Fruit fly (Drosophila melanogaster) whole organism, prepupa: ENCODE results near the gene CG7110.

ENCODE experiments used
- Blimp-1 ChIP-seq: fragments of 200-800 bp; sonication (Bioruptor generic); optimal IDR thresholded peaks from 3 replicates; lab custom pipeline; 2017; ENCODE audit warnings: missing biosample characterization, missing genetic modification characterization, mild to moderate bottlenecking, moderate library complexity, missing genetic modification reagents
- CG10631 ChIP-seq: fragments of 200-800 bp; sonication (Bioruptor generic); optimal IDR thresholded peaks from 2 replicates; lab custom pipeline; 2016; ENCODE audit warnings: missing biosample characterization, missing genetic modification characterization
- CG11294 ChIP-seq: fragments of 200-800 bp; sonication (Bioruptor generic); IDR thresholded peaks from 2 replicates; pipeline ENCODE4 v1.3.6; 2022; ENCODE audit warnings: missing biosample characterization, missing genetic modification characterization
- CG11762 ChIP-seq: fragments of 200-800 bp; sonication (Bioruptor generic); optimal IDR thresholded peaks from 3 replicates; lab custom pipeline; 2016; ENCODE audit warnings: missing biosample characterization, missing genetic modification characterization; ENCODE audit not compliant: insufficient read depth
- CG11902 ChIP-seq: fragments of 200-800 bp; sonication (Bioruptor generic); optimal IDR thresholded peaks from 3 replicates; lab custom pipeline; 2016; ENCODE audit warnings: missing biosample characterization, missing genetic modification characterization
- CG15336 ChIP-seq: fragments of 200-800 bp; sonication (Bioruptor generic); IDR thresholded peaks from 2 replicates; pipeline ENCODE4 v1.3.6; 2022; ENCODE audit warnings: missing biosample characterization, missing genetic modification characterization
- CG16779 ChIP-seq: fragments of 200-800 bp; sonication (Bioruptor generic); optimal IDR thresholded peaks from 3 replicates; lab custom pipeline; 2017; ENCODE audit warnings: missing biosample characterization, mild to moderate bottlenecking, missing genetic modification characterization
- CG31627 ChIP-seq: fragments of 200-800 bp; sonication (Bioruptor generic); optimal IDR thresholded peaks from 3 replicates; lab custom pipeline; 2016; ENCODE audit warnings: missing biosample characterization, missing genetic modification characterization
- CG32006 ChIP-seq: fragments of 200-800 bp; sonication (Bioruptor generic); optimal IDR thresholded peaks from 3 replicates; lab custom pipeline; 2017; ENCODE audit warnings: missing biosample characterization, mild to moderate bottlenecking, missing genetic modification characterization
- CG34406 ChIP-seq: fragments of 200-800 bp; sonication (Bioruptor generic); optimal IDR thresholded peaks from 3 replicates; lab custom pipeline; 2016; ENCODE audit warnings: missing biosample characterization, missing genetic modification characterization
- CG3919 ChIP-seq: fragments of 200-800 bp; sonication (Bioruptor generic); optimal IDR thresholded peaks from 3 replicates; lab custom pipeline; 2016; ENCODE audit warnings: missing biosample characterization, missing genetic modification characterization
- CG4318 ChIP-seq: fragments of 200-800 bp; sonication (Bioruptor generic); optimal IDR thresholded peaks from 3 replicates; lab custom pipeline; 2017; ENCODE audit warnings: missing biosample characterization, mild to moderate bottlenecking, missing genetic modification characterization
- CG6808 ChIP-seq: fragments of 200-800 bp; sonication (Bioruptor generic); optimal IDR thresholded peaks from 3 replicates; lab custom pipeline; 2017; ENCODE audit warnings: missing biosample characterization, missing genetic modification characterization, mild to moderate bottlenecking, moderate library complexity, missing genetic modification reagents
- CG7368 ChIP-seq: fragments of 200-800 bp; sonication (Bioruptor generic); optimal IDR thresholded peaks from 3 replicates; lab custom pipeline; 2016; ENCODE audit warnings: missing biosample characterization, missing genetic modification characterization
- CG8119 ChIP-seq: fragments of 200-800 bp; sonication (Bioruptor generic); IDR thresholded peaks from 3 replicates; pipeline ENCODE4 v1.3.6; 2022; ENCODE audit warnings: missing biosample characterization, missing genetic modification characterization
- CG9139 ChIP-seq: fragments of 200-800 bp; sonication (Bioruptor generic); optimal IDR thresholded peaks from 3 replicates; lab custom pipeline; 2017; ENCODE audit warnings: missing biosample characterization, mild to moderate bottlenecking, missing genetic modification characterization
- Eip75B ChIP-seq: fragments of 200-800 bp; sonication (Bioruptor generic); optimal IDR thresholded peaks from 3 replicates; lab custom pipeline; 2016; ENCODE audit warnings: missing biosample characterization, missing genetic modification characterization
- Eip78C ChIP-seq: fragments of 200-800 bp; sonication (Bioruptor generic); peaks from one replicate; lab custom pipeline; 2016; ENCODE audit warnings: missing biosample characterization, missing genetic modification characterization
- Ets21C ChIP-seq: fragments of 200-800 bp; sonication (Bioruptor generic); optimal IDR thresholded peaks from 3 replicates; lab custom pipeline; 2016; ENCODE audit warnings: missing biosample characterization, missing genetic modification characterization
- Ets96B ChIP-seq: fragments of 200-800 bp; optimal IDR thresholded peaks from 2 replicates; lab custom pipeline; 2019; ENCODE audit warnings: missing biosample characterization, mild to moderate bottlenecking, missing genetic modification characterization, moderate library complexity
- Gug ChIP-seq: fragments of 200-800 bp; sonication (Bioruptor generic); IDR thresholded peaks from 2 replicates; pipeline ENCODE4 v1.3.6; 2022; ENCODE audit warnings: missing biosample characterization, missing genetic modification characterization
- Hr38 ChIP-seq: sonication (Bioruptor generic); optimal IDR thresholded peaks from 2 replicates; lab custom pipeline; 2016; ENCODE audit warnings: missing biosample characterization, missing genetic modification characterization
- Hr39 ChIP-seq: fragments of 200-800 bp; sonication (Bioruptor generic); optimal IDR thresholded peaks from 2 replicates; lab custom pipeline; 2016; ENCODE audit warnings: missing biosample characterization, missing genetic modification characterization
- Lpt ChIP-seq: fragments of 200-800 bp; sonication (Bioruptor generic); optimal IDR thresholded peaks from 3 replicates; lab custom pipeline; 2016; ENCODE audit warnings: missing biosample characterization, missing genetic modification characterization
- Met ChIP-seq: fragments of 200-800 bp; sonication (Bioruptor generic); optimal IDR thresholded peaks from 3 replicates; lab custom pipeline; 2016; ENCODE audit warnings: missing biosample characterization, missing genetic modification characterization
- OdsH ChIP-seq: fragments of 200-800 bp; sonication (Bioruptor generic); optimal IDR thresholded peaks from 3 replicates; lab custom pipeline; 2016; ENCODE audit warnings: missing biosample characterization, missing genetic modification characterization
- Smox ChIP-seq: fragments of 200-800 bp; sonication (Bioruptor generic); optimal IDR thresholded peaks from 3 replicates; lab custom pipeline; 2016; ENCODE audit warnings: missing biosample characterization, missing genetic modification characterization
- Sox102F ChIP-seq: fragments of 200-800 bp; sonication (Bioruptor generic); optimal IDR thresholded peaks from 2 replicates; lab custom pipeline; 2016; ENCODE audit warnings: missing biosample characterization, mild to moderate bottlenecking, missing genetic modification characterization
- cyc ChIP-seq: fragments of 200-800 bp; sonication (Bioruptor generic); optimal IDR thresholded peaks from 3 replicates; lab custom pipeline; 2016; ENCODE audit warnings: missing biosample characterization, missing genetic modification characterization
- dac ChIP-seq: fragments of 200-800 bp; sonication (Bioruptor generic); optimal IDR thresholded peaks from 2 replicates; lab custom pipeline; 2017; ENCODE audit warnings: missing biosample characterization, mild to moderate bottlenecking, missing genetic modification characterization
- dsx ChIP-seq: fragments of 200-800 bp; optimal IDR thresholded peaks from 3 replicates; lab custom pipeline; 2019; ENCODE audit warnings: missing biosample characterization, mild to moderate bottlenecking, missing genetic modification characterization, moderate library complexity; ENCODE audit not compliant: poor library complexity, severe bottlenecking
- eg ChIP-seq: fragments of 200-800 bp; sonication (Bioruptor generic); IDR thresholded peaks from 3 replicates; pipeline ENCODE4 v1.3.6; 2022; ENCODE audit warnings: missing biosample characterization, missing genetic modification characterization
- fd59A ChIP-seq: fragments of 200-800 bp; sonication (Bioruptor generic); optimal IDR thresholded peaks from 2 replicates; lab custom pipeline; 2017; ENCODE audit warnings: missing biosample characterization, mild to moderate bottlenecking, missing genetic modification characterization, missing genetic modification reagents
- fd85E ChIP-seq: fragments of 200-800 bp; sonication (Bioruptor generic); optimal IDR thresholded peaks from 3 replicates; lab custom pipeline; 2016; ENCODE audit warnings: missing biosample characterization, missing genetic modification characterization
- fkh ChIP-seq: fragments of 200-800 bp; sonication (Bioruptor generic); optimal IDR thresholded peaks from 3 replicates; lab custom pipeline; 2017; ENCODE audit warnings: missing biosample characterization, mild to moderate bottlenecking, missing genetic modification characterization, moderate library complexity
- net ChIP-seq: fragments of 200-800 bp; sonication (Bioruptor generic); optimal IDR thresholded peaks from 3 replicates; lab custom pipeline; 2016; ENCODE audit warnings: missing biosample characterization, missing genetic modification characterization
- pdm3 ChIP-seq: fragments of 200-800 bp; sonication (Bioruptor generic); optimal IDR thresholded peaks from 3 replicates; lab custom pipeline; 2016; ENCODE audit warnings: missing biosample characterization, missing genetic modification characterization
- salr ChIP-seq, 2 experiments: fragments of 200-800 bp; sonication (Bioruptor generic); optimal IDR thresholded peaks; 3 replicates each; lab custom pipeline; 2016 to 2018; ENCODE audit warnings: missing biosample characterization in 2 of 2, missing genetic modification characterization in 2 of 2, mild to moderate bottlenecking in 1 of 2
- spab ChIP-seq: fragments of 200-800 bp; sonication (Bioruptor generic); optimal IDR thresholded peaks from 2 replicates; lab custom pipeline; 2017; ENCODE audit warnings: missing biosample characterization, mild to moderate bottlenecking, missing genetic modification characterization, missing genetic modification reagents
- topi ChIP-seq: fragments of 200-800 bp; sonication (Bioruptor generic); optimal IDR thresholded peaks from 3 replicates; lab custom pipeline; 2016; ENCODE audit warnings: missing biosample characterization, missing genetic modification characterization
- vri ChIP-seq: fragments of 200-800 bp; sonication (Bioruptor generic); optimal IDR thresholded peaks from 3 replicates; lab custom pipeline; 2016; ENCODE audit warnings: missing biosample characterization, mild to moderate bottlenecking, missing genetic modification characterization

The CG7110 gene

dm6 chr2L:13349237-13349902 is 49.4 kb upstream of the CG7110 start:
- TF ChIP-seq Eip78C (GFP tag; lab: Kevin White, UChicago) (peak; percentile 73), eg (GFP tag; lab: Robert Waterston, UW) (no peak)

DNA sequence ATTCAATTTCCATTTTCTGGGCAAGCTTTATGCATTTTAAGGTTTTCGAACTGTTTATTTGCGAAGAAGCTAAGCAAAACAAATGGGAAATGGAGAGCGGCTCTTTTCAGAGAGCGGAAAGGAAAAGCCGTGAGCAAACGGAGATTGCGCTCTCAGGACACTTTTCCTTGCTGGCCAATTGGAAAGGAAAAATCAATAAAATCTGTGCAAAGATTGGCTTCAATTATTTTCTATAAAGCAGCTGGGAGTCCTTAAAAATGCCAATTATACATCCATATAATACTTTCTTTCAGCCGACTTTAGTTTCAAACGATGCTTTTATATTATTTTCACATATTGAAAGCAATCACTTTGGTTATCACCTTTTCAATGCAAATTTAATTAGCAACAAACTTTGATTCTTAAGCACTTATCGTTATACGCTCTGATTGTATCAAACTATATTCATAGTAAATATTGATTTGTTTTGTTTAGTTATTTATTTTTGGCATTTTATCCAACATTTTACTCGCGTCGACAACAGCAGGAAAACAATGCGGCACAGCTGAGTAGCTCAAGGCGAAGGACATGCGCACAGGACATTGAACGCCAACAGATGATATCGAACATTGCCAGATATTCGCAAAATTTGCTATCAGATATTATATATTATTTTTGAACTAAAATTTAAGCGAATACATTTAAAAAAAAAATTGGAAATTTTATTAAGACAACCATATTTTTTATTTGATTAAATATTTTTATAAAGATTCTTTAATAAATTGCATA is 44.0 kb upstream of the CG7110 start, which contains the start of gene CG9395:
CG9395 (minus strand) TSS at position 494 of the 768 bp plus-strand sequence.
- TF ChIP-seq salr (GFP tag; optimal IDR thresholded peaks at IDR 0.05; lab: Kevin White, UChicago) (no peak), CG6808 (GFP tag; lab: Kevin White, UChicago) (no peak), CG32006 (no peak), Sox102F (no peak), Eip75B (GFP tag; lab: Kevin White, UChicago) (no peak), fd59A (no peak), Met (GFP tag; lab: Kevin White, UChicago) (no peak), CG31627 (no peak), pdm3 (no peak), CG3919 (no peak), Smox (GFP tag; lab: Kevin White, UChicago) (no peak), CG4318 (GFP tag; lab: Kevin White, UChicago) (no peak)

DNA sequence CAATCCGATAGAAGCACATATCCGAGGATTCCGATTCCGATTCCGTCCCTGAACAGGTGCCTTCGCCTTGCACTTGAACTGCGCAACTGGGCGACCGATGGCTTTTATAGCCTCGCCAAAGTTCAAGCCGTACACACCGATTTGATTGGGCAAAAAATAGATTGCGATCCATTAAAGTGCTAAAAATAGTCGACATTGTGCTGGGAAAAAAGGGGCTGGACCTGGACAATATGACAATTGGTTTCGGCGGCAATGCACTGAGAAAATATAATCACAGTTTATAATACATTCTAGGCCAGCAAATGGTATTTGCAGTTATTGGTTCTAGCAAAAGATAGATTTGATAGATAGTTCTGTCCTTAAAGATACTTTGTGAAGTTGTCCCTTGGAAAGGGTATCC is 37.3 kb upstream of the CG7110 start, which contains the start of gene CG9377:
CG9377 (minus strand) TSS at position 101 of the 400 bp plus-strand sequence.
- no peak for TF ChIP-seq Gug (GFP tag; lab: Robert Waterston, UW)
- no peak for TF ChIP-seq CG34406 (GFP tag; lab: Kevin White, UChicago)
- no peak for TF ChIP-seq vri (GFP tag; lab: Kevin White, UChicago)
- no peak for TF ChIP-seq Ets96B (tag; lab: Kevin White, UChicago)
- TF ChIP-seq Hr38: no peak
- TF ChIP-seq Smox (GFP tag; lab: Kevin White, UChicago): no peak
- no peak for TF ChIP-seq CG8119 (GFP tag; lab: Robert Waterston, UW)
- no peak for TF ChIP-seq Lpt (GFP tag; lab: Kevin White, UChicago)
- TF ChIP-seq CG10631: no peak
- no peak for TF ChIP-seq spab (GFP tag; lab: Kevin White, UChicago)
- no peak for TF ChIP-seq CG15336 (GFP tag; lab: Robert Waterston, UW)
- no peak for TF ChIP-seq Sox102F
- TF ChIP-seq CG32006: no peak
- no peak for TF ChIP-seq fd85E (GFP tag; lab: Kevin White, UChicago)
- no peak for TF ChIP-seq dac (GFP tag; lab: Kevin White, UChicago)
- no peak for TF ChIP-seq CG7368
- TF ChIP-seq net: no peak
- TF ChIP-seq Met (GFP tag; lab: Kevin White, UChicago): no peak
- no peak for TF ChIP-seq OdsH (GFP tag; lab: Kevin White, UChicago)

DNA sequence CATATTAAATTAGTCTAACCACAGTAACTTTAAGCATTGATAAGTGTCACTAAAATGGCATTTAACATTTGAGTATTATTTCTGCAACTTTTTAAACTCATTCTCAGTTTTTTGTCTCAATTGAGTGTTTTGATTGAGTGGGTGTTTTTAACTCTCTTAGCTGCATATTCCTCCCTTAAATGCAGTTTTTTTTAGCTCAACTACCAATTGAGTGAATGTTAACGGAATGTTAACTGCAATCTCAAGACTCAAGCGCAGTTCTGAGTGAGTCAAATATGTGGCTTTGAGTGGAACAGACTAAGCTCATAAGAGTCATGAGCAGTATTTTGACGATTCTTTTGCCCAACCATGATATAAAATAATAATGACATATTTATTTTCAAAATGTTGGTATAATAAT is 35.8 kb upstream of the CG7110 start:
- no peak for TF ChIP-seq CG16779 (tag; lab: Kevin White, UChicago)

- TF ChIP-seq vri (GFP tag; lab: Kevin White, UChicago) (no peak), Blimp-1 (GFP tag; lab: Kevin White, UChicago) (no peak), fd85E (GFP tag; lab: Kevin White, UChicago) (no peak), Hr39 (GFP tag; lab: Kevin White, UChicago) (peak; percentile 45), topi (GFP tag; lab: Kevin White, UChicago) (no peak), OdsH (GFP tag; lab: Kevin White, UChicago) (no peak), CG3919 (no peak), Eip75B (GFP tag; lab: Kevin White, UChicago) (no peak), CG11902 (GFP tag; lab: Kevin White, UChicago) (peak; percentile 26), CG11294 (GFP tag; lab: Robert Waterston, UW) (no peak), Ets21C (GFP tag; lab: Kevin White, UChicago) (peak; percentile 20), CG11762 (no peak), Lpt (GFP tag; lab: Kevin White, UChicago) (no peak), CG9139 (no peak), cyc (GFP tag; lab: Kevin White, UChicago) (peak; percentile 35), fkh (GFP tag; lab: Kevin White, UChicago) (no peak), CG31627 (peak; percentile 27), CG16779 (tag; lab: Kevin White, UChicago) (no peak), CG34406 (GFP tag; lab: Kevin White, UChicago) (peak; percentile 43), dsx (GFP tag; lab: Kevin White, UChicago) (no peak)
Observed at dm6 chr2L:13366109-13366747, 32.6 kb upstream of the CG7110 start, which contains the start of the genes Nnp-1 and Grx3. Nnp-1 (minus strand) TSS chr2L:13366189. Grx3 (plus strand) TSS chr2L:13366447.
